Worm (Caenorhabditis elegans): ENCODE data around the gene xbx-6.
A peak's percentile ranks its signal among the peaks of the same experiment; 100 is the strongest.

Gene xbx-6

DNA sequence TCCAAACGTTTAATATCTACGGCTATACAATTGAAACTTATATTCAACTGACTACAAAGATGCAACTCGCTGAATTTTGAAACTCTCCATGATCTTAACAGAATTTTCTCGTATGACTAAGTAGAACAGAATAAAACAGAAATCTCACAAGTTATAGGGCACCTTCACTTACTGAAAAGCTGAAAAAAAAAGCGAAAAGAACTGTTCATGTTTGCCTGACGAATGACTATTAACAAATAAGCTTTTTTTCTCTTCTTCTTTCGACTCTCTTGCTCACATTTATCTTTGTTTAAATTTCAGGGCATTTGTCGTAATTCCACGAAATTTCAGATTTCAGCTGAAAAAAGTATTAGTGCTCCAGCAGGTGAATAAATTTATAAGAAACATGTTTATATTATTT lies at the start of gene xbx-6:
TSS of gene xbx-6 (plus strand) at position 301 of the 400 bp plus-strand sequence.
- TF ChIP-seq nhr-12 (tag; optimal IDR thresholded peaks at IDR 0.05) (no peak), elt-1 (tag; optimal IDR thresholded peaks at IDR 0.05; ENCODE audit: borderline replicate concordance, insufficient read depth) (no peak), bed-3 (GFP tag; optimal IDR thresholded peaks at IDR 0.05) (no peak), lin-13 (tag; optimal IDR thresholded peaks at IDR 0.05) (no peak), nhr-76 (tag; optimal IDR thresholded peaks at IDR 0.05) (no peak), ham-2 (GFP tag; optimal IDR thresholded peaks at IDR 0.05) (no peak), ztf-11 (tag; optimal IDR thresholded peaks at IDR 0.05) (no peak), unc-120 (tag; optimal IDR thresholded peaks at IDR 0.05; ENCODE audit: poor library complexity, severe bottlenecking) (no peak), elt-3 (tag; optimal IDR thresholded peaks at IDR 0.05) (no peak), ceh-39 (tag; optimal IDR thresholded peaks at IDR 0.05) (no peak), nhr-2 (tag; optimal IDR thresholded peaks at IDR 0.05) (no peak), cnd-1 (tag; optimal IDR thresholded peaks at IDR 0.05) (no peak), nhr-28 (tag; optimal IDR thresholded peaks at IDR 0.05) (no peak), mab-5 (tag; optimal IDR thresholded peaks at IDR 0.05) (no peak), ces-1 (GFP tag; optimal IDR thresholded peaks at IDR 0.05) (no peak), M03D4.4 (tag; optimal IDR thresholded peaks at IDR 0.05) (no peak), mep-1 (tag; optimal IDR thresholded peaks at IDR 0.05) (no peak)

ce11 chrV:9654154-9654805 lies 48.6 kb upstream of the xbx-6 start, which contains the start of gene cyp-29A4:
TSS of gene cyp-29A4 (plus strand) at chrV:9654755.
- TF ChIP-seq drap-1 (GFP tag; optimal IDR thresholded peaks at IDR 0.05) (no peak), nhr-28 (tag; optimal IDR thresholded peaks at IDR 0.05) (no peak), nhr-2 (tag; optimal IDR thresholded peaks at IDR 0.05) (no peak), pha-4 (tag; optimal IDR thresholded peaks at IDR 0.05) (no peak), unc-39 (tag; optimal IDR thresholded peaks at IDR 0.05) (no peak), lin-13 (tag; optimal IDR thresholded peaks at IDR 0.05) (no peak), lin-32 (GFP tag; optimal IDR thresholded peaks at IDR 0.05) (no peak), ztf-11 (tag; optimal IDR thresholded peaks at IDR 0.05) (no peak), mep-1 (tag; optimal IDR thresholded peaks at IDR 0.05) (no peak), nhr-76 (tag; optimal IDR thresholded peaks at IDR 0.05) (no peak)

DNA sequence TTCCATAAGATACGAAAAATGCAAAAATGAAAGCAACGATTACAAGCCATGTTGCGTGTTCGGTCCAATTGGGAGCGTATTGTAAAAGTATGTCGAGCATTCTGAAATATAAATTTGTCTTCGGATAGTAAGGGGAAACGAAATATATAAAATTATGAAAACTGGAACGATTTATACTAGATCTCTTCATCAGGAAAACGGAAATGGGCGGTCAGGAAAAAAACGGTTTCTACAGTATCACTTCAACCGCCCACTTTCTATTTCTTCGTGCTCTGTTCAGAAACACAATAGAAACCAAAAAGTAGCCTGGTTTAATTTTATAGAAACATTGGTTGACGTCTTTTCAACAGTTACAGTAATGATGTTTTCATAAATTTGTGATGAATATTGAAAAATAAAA lies 41.3 kb upstream of the xbx-6 start, which contains the start of gene pitr-4:
TSS of gene pitr-4 (minus strand) at position 101 of the 400 bp plus-strand sequence.
- TF ChIP-seq sem-2 (GFP tag; optimal IDR thresholded peaks at IDR 0.05) (no peak), pha-4 (tag; optimal IDR thresholded peaks at IDR 0.05) (no peak), mab-5 (tag; optimal IDR thresholded peaks at IDR 0.05) (no peak), flh-1 (GFP tag; optimal IDR thresholded peaks at IDR 0.05) (no peak), nhr-28 (tag; optimal IDR thresholded peaks at IDR 0.05) (no peak), unc-62 (GFP tag; optimal IDR thresholded peaks at IDR 0.05) (no peak), lin-32 (GFP tag; optimal IDR thresholded peaks at IDR 0.05) (no peak), sptf-1 (tag; optimal IDR thresholded peaks at IDR 0.05) (no peak), snpc-4 (tag; optimal IDR thresholded peaks at IDR 0.05) (no peak), ces-1 (GFP tag; optimal IDR thresholded peaks at IDR 0.05) (no peak), zip-8 (tag; optimal IDR thresholded peaks at IDR 0.05) (no peak), ham-2 (GFP tag; optimal IDR thresholded peaks at IDR 0.05) (no peak), bed-3 (GFP tag; optimal IDR thresholded peaks at IDR 0.05) (no peak), nhr-2 (tag; optimal IDR thresholded peaks at IDR 0.05) (no peak), cnd-1 (tag; optimal IDR thresholded peaks at IDR 0.05) (no peak), elt-3 (tag; optimal IDR thresholded peaks at IDR 0.05) (no peak)

- TF ChIP-seq lin-32 (GFP tag; optimal IDR thresholded peaks at IDR 0.05) (peak; percentile 8), mls-2 (tag; optimal IDR thresholded peaks at IDR 0.05) (no peak), ces-1 (GFP tag; optimal IDR thresholded peaks at IDR 0.05) (peak; percentile 76), pha-4 (tag; optimal IDR thresholded peaks at IDR 0.05) (no peak), nhr-28 (tag; optimal IDR thresholded peaks at IDR 0.05) (no peak), tbx-8 (GFP tag; optimal IDR thresholded peaks at IDR 0.05) (no peak), cnd-1 (tag; optimal IDR thresholded peaks at IDR 0.05) (peak; percentile 85)
These were observed 38.9 kb upstream of the xbx-6 start for ce11 chrV:9663948-9664347.

ce11 chrV:9664620-9665019 lies 38.2 kb upstream of the xbx-6 start:
- TF ChIP-seq nhr-28 (tag; optimal IDR thresholded peaks at IDR 0.05): no peak
- TF ChIP-seq drap-1 (GFP tag; optimal IDR thresholded peaks at IDR 0.05): no peak
- TF ChIP-seq flh-1 (GFP tag; optimal IDR thresholded peaks at IDR 0.05): no peak
- no peak for TF ChIP-seq mab-5 (tag; optimal IDR thresholded peaks at IDR 0.05)
- no peak for TF ChIP-seq unc-120 (tag; optimal IDR thresholded peaks at IDR 0.05; ENCODE audit: poor library complexity, severe bottlenecking)
- no peak for TF ChIP-seq lin-32 (GFP tag; optimal IDR thresholded peaks at IDR 0.05)
- TF ChIP-seq ces-1 (GFP tag; optimal IDR thresholded peaks at IDR 0.05): peak; percentile 65
- no peak for TF ChIP-seq ceh-83 (GFP tag; optimal IDR thresholded peaks at IDR 0.05)
- TF ChIP-seq lsy-2 (tag; optimal IDR thresholded peaks at IDR 0.05): peak; percentile 10
- TF ChIP-seq zip-8 (tag; optimal IDR thresholded peaks at IDR 0.05): no peak
- no peak for TF ChIP-seq elt-1 (tag; optimal IDR thresholded peaks at IDR 0.05; ENCODE audit: borderline replicate concordance, insufficient read depth)
- TF ChIP-seq nhr-12 (tag; optimal IDR thresholded peaks at IDR 0.05): no peak
- peak; percentile 38 for TF ChIP-seq unc-39 (tag; optimal IDR thresholded peaks at IDR 0.05)
- no peak for TF ChIP-seq cnd-1 (tag; optimal IDR thresholded peaks at IDR 0.05)
- TF ChIP-seq mep-1 (tag; optimal IDR thresholded peaks at IDR 0.05): peak; percentile 32
- TF ChIP-seq unc-62 (GFP tag; optimal IDR thresholded peaks at IDR 0.05): no peak

Data from whole organism, mixed stage, embryonic.